Worm (Caenorhabditis elegans) whole organism, midembryonic: ENCODE measurements around the gene fbxc-49.

Experiments used
- T22C8.4 ChIP-seq: fragments of 200-800 bp; sonication (Bioruptor generic); IDR thresholded peaks from 2 replicates; pipeline ENCODE4 v1.3.6; 2022; ENCODE audit warnings: missing genetic modification characterization, missing compliant biosample characterization
- cog-1 ChIP-seq: sonication (generic microtip); optimal IDR thresholded peaks from 2 replicates; lab custom pipeline; 2016; ENCODE audit warnings: missing genetic modification characterization, missing compliant biosample characterization
- flt-1 ChIP-seq: fragments of 200-800 bp; sonication (Bioruptor generic); IDR thresholded peaks from 2 replicates; pipeline ENCODE4 v1.3.6; 2022; ENCODE audit warnings: missing genetic modification characterization, missing compliant biosample characterization
- med-1 ChIP-seq: sonication (generic microtip); optimal IDR thresholded peaks from 2 replicates; lab custom pipeline; 2017; ENCODE audit warnings: missing genetic modification characterization, mild to moderate bottlenecking, missing compliant biosample characterization, antibody characterized with exemption, missing genetic modification reagents; ENCODE audit not compliant: insufficient read depth
- ref-1 ChIP-seq: fragments of 200-800 bp; sonication (Bioruptor generic); conservative IDR thresholded peaks from 2 replicates; pipeline ENCODE4 v1.3.6; 2022; ENCODE audit warnings: missing genetic modification reagents, missing genetic modification characterization, missing compliant biosample characterization
- tab-1 ChIP-seq: fragments of 200-800 bp; sonication (Bioruptor generic); IDR thresholded peaks from 2 replicates; pipeline ENCODE4 v1.3.6; 2022; ENCODE audit warnings: missing genetic modification characterization, missing compliant biosample characterization
- ztf-29 ChIP-seq: fragments of 200-800 bp; sonication (Bioruptor generic); IDR thresholded peaks from 2 replicates; pipeline ENCODE4 v1.3.6; 2022; ENCODE audit warnings: missing genetic modification reagents, missing genetic modification characterization, missing compliant biosample characterization

ce11 chrII:2130770-2131169, 46.8 kb downstream of the fbxc-49 start, which contains the start of gene sdz-28:
- TF ChIP-seq ref-1 (no peak), flt-1 (GFP tag; lab: Robert Waterston, UW) (no peak), med-1 (no peak), ztf-29 (GFP tag; lab: Robert Waterston, UW) (no peak), T22C8.4 (GFP tag; lab: Robert Waterston, UW) (no peak), cog-1 (tag; lab: Kevin White, UChicago) (no peak), tab-1 (GFP tag; lab: Robert Waterston, UW) (no peak)
